Fruit fly (Drosophila melanogaster) Kc167 (cell line): ENCODE results near the gene Sr-CI.

Experiments
- Myc ChIP-seq: fragments of >200 bp; optimal IDR thresholded peaks from 2 replicates; lab custom pipeline; 2017; ENCODE audit warnings: missing external identifiers
- Sin3A ChIP-seq: fragments of >200 bp; optimal IDR thresholded peaks from 2 replicates; lab custom pipeline; 2018; ENCODE audit warnings: missing external identifiers
- insv ChIP-seq: fragments of >200 bp; optimal IDR thresholded peaks from 3 replicates; lab custom pipeline; 2018; ENCODE audit warnings: missing external identifiers
- psq ChIP-seq: fragments of >200 bp; optimal IDR thresholded peaks from 2 replicates; lab custom pipeline; 2017; ENCODE audit warnings: missing external identifiers
- ttk ChIP-seq: sonication (Bioruptor generic); optimal IDR thresholded peaks from 2 replicates; lab custom pipeline; 2017; ENCODE audit warnings: missing external identifiers

dm6 chr2L:4118983-4119670 is 2.4 kb upstream of the Sr-CI start:
- TF ChIP-seq ttk (lab: Kevin White, UChicago) (no peak), psq (lab: Kevin White, UChicago) (no peak), Myc (lab: Kevin White, UChicago) (no peak), Sin3A (lab: Kevin White, UChicago) (no peak), insv (lab: Kevin White, UChicago) (no peak)
